Fruit fly (Drosophila melanogaster): ENCODE data around the gene Papst2.

Papst2 gene

dm6 chr3L:17042297-17042921 lies at the start of gene Papst2, which contains the start of gene scaf6 (continued):
- TF ChIP-seq CG4617 (GFP tag; optimal IDR thresholded peaks at IDR 0.05; ENCODE audit: borderline replicate concordance) (peak; percentile 82), knrl (GFP tag; IDR thresholded peaks at IDR 0.05; ENCODE audit: partially characterized antibody) (peak; percentile 60; the same call in 2 of the 3 replicates), CG17829 (tag; optimal IDR thresholded peaks at IDR 0.05) (peak; percentile 41), sim (GFP tag; IDR thresholded peaks at IDR 0.05) (no peak), gcm2 (GFP tag; optimal IDR thresholded peaks at IDR 0.05) (no peak), phol (tag; optimal IDR thresholded peaks at IDR 0.05) (peak; percentile 58), HmgD (GFP tag; optimal IDR thresholded peaks at IDR 0.05) (peak; percentile 58), NfI (GFP tag; optimal IDR thresholded peaks at IDR 0.05) (no peak), CG13775 (GFP tag; optimal IDR thresholded peaks at IDR 0.05) (peak; percentile 19), CG2199 (GFP tag; IDR thresholded peaks at IDR 0.05) (no peak), bbx (GFP tag; IDR thresholded peaks at IDR 0.05; ENCODE audit: partially characterized antibody) (peak; percentile 48; the same call in 1 of the 2 replicates), dm (GFP tag; optimal IDR thresholded peaks at IDR 0.05) (peak; percentile 75), fu2 (GFP tag; optimal IDR thresholded peaks at IDR 0.05) (peak; percentile 11), Fer3 (tag; optimal IDR thresholded peaks at IDR 0.05) (no peak), CG11398 (GFP tag; optimal IDR thresholded peaks at IDR 0.05) (no peak), GATAe (GFP tag; conservative IDR thresholded peaks at IDR 0.05) (0 out of 2 replicates have a peak, but pooled peaks have one; percentile 24), CG1603 (tag; optimal IDR thresholded peaks at IDR 0.05) (peak; percentile 60), trem (tag; optimal IDR thresholded peaks at IDR 0.05) (peak; percentile 99), Sry-δ (GFP tag; optimal IDR thresholded peaks at IDR 0.05) (peak; percentile 87), gcm (GFP tag; optimal IDR thresholded peaks at IDR 0.05) (peak; percentile 29), CG12659 (GFP tag; optimal IDR thresholded peaks at IDR 0.05) (peak; percentile 75), CG5245 (GFP tag; optimal IDR thresholded peaks at IDR 0.05) (no peak), h (optimal IDR thresholded peaks at IDR 0.05) (no peak), CG3995 (GFP tag; optimal IDR thresholded peaks at IDR 0.05) (peak; percentile 43), schlank (tag; optimal IDR thresholded peaks at IDR 0.05) (no peak), Med (GFP tag) (peak; percentile 67), ken (GFP tag; IDR thresholded peaks at IDR 0.05) (0 out of 3 replicates have a peak, but pooled peaks have one; percentile 13), CHES-1-like (GFP tag; optimal IDR thresholded peaks at IDR 0.05) (peak; percentile 70), MESR4 (GFP tag; optimal IDR thresholded peaks at IDR 0.05) (peak; percentile 70), CG30020 (tag; optimal IDR thresholded peaks at IDR 0.05) (peak; percentile 48), ftz-f1 (GFP tag; optimal IDR thresholded peaks at IDR 0.05) (no peak), CG14860 (GFP tag; IDR thresholded peaks at IDR 0.05; ENCODE audit: partially characterized antibody) (0 out of 3 replicates have a peak, but pooled peaks have one; percentile 32), Atf-2 (GFP tag; optimal IDR thresholded peaks at IDR 0.05) (no peak), Ets97D (GFP tag; optimal IDR thresholded peaks at IDR 0.05) (peak; percentile 78), Xbp1 (GFP tag; optimal IDR thresholded peaks at IDR 0.05) (peak; percentile 13), CG30403 (GFP tag; optimal IDR thresholded peaks at IDR 0.05) (peak; percentile 5), YL-1 (GFP tag; optimal IDR thresholded peaks at IDR 0.05) (peak; percentile 85), ro (GFP tag; IDR thresholded peaks at IDR 0.05) (no peak), CG10565 (GFP tag; optimal IDR thresholded peaks at IDR 0.05) (no peak), CG12942 (GFP tag; optimal IDR thresholded peaks at IDR 0.05) (no peak), CG2120 (GFP tag; optimal IDR thresholded peaks at IDR 0.05) (peak; percentile 20), ssp (GFP tag; IDR thresholded peaks at IDR 0.05) (no peak), CG9797 (GFP tag; optimal IDR thresholded peaks at IDR 0.05) (peak; percentile 82), NC2β (GFP tag; optimal IDR thresholded peaks at IDR 0.05) (peak; percentile 4), Myb (GFP tag; optimal IDR thresholded peaks at IDR 0.05) (peak; percentile 68), zfh2 (GFP tag; optimal IDR thresholded peaks at IDR 0.05) (peak; percentile 0), HLH54F (GFP tag; optimal IDR thresholded peaks at IDR 0.05) (peak; percentile 5), CG32532 (GFP tag; IDR thresholded peaks at IDR 0.05) (peak; percentile 8; the same call in 1 of the 2 replicates), CG17385 (GFP tag; optimal IDR thresholded peaks at IDR 0.05) (peak; percentile 97), dpn (GFP tag; optimal IDR thresholded peaks at IDR 0.05) (peak in 1 of 2 experiments; percentile 6)

All from whole organism, embryonic.